Worm (Caenorhabditis elegans) whole organism, mixed stage, embryonic: ENCODE data around the gene glb-10.

Experiments
- ceh-43 ChIP-seq: fragments of 200-800 bp; sonication (Bioruptor generic); optimal IDR thresholded peaks from 2 replicates; lab custom pipeline; 2018; ENCODE audit warnings: mild to moderate bottlenecking, missing genetic modification characterization, moderate library complexity, missing compliant biosample characterization
- drap-1 ChIP-seq: fragments of 200-800 bp; sonication (Bioruptor generic); optimal IDR thresholded peaks from 3 replicates; lab custom pipeline; 2018; ENCODE audit warnings: mild to moderate bottlenecking, missing genetic modification characterization, missing compliant biosample characterization
- flh-1 ChIP-seq: fragments of 200-800 bp; sonication (Bioruptor generic); optimal IDR thresholded peaks from 2 replicates; lab custom pipeline; 2018; ENCODE audit warnings: mild to moderate bottlenecking, missing genetic modification characterization, moderate library complexity, missing compliant biosample characterization
- ham-2 ChIP-seq: fragments of 200-800 bp; sonication (Bioruptor generic); optimal IDR thresholded peaks from 2 replicates; lab custom pipeline; 2018; ENCODE audit warnings: mild to moderate bottlenecking, missing genetic modification characterization, missing compliant biosample characterization
- lsy-2 ChIP-seq: fragments of 150-350 bp; optimal IDR thresholded peaks from 2 replicates; lab custom pipeline; 2014; ENCODE audit warnings: missing biosample characterization, missing genetic modification characterization
- mab-5 ChIP-seq: fragments of 150-350 bp; optimal IDR thresholded peaks from 2 replicates; lab custom pipeline; 2014; ENCODE audit warnings: missing biosample characterization, missing genetic modification characterization
- nhr-12 ChIP-seq: fragments of 150-350 bp; optimal IDR thresholded peaks from 2 replicates; lab custom pipeline; 2014; ENCODE audit warnings: missing biosample characterization, missing genetic modification characterization
- nhr-28 ChIP-seq: fragments of 150-350 bp; optimal IDR thresholded peaks from 2 replicates; lab custom pipeline; 2014; ENCODE audit warnings: missing biosample characterization, missing genetic modification characterization
- snpc-4 ChIP-seq: fragments of 150-350 bp; optimal IDR thresholded peaks from 2 replicates; lab custom pipeline; 2014; ENCODE audit warnings: missing biosample characterization, missing genetic modification characterization
- sptf-1 ChIP-seq: sonication (generic microtip); optimal IDR thresholded peaks from 2 replicates; lab custom pipeline; 2017; ENCODE audit warnings: mild to moderate bottlenecking, missing genetic modification characterization, moderate library complexity, missing compliant biosample characterization
- unc-62 ChIP-seq: fragments of 150-350 bp; optimal IDR thresholded peaks from 2 replicates; lab custom pipeline; 2014; ENCODE audit warnings: missing biosample characterization, missing genetic modification reagents, missing genetic modification characterization
- ztf-11 ChIP-seq: fragments of 150-350 bp; optimal IDR thresholded peaks from 2 replicates; lab custom pipeline; 2014; ENCODE audit warnings: missing biosample characterization, missing genetic modification characterization

DNA sequence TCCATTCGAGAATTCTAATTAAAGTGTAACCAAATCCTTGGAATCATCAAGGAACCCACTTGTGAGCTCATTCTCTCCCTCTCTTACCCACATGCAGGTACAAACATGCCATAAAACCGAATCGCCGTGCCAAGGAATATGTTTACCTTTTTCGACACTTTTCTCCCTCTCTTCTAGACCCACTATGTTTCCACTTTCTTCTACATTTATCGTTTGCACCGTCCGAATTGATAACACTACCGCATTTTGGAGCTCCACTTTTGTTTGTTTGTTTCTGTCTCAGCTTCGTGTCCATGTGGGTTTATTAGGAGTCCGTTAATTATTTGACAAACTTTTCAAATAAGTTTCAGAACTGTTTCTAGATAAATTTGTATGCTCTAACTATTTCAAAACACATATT lies 27.2 kb downstream of the glb-10 start:
- TF ChIP-seq nhr-28 (tag; lab: Kevin White, UChicago) (no peak), unc-62 (no peak), drap-1 (GFP tag; lab: Kevin White, UChicago) (no peak), lsy-2 (tag; lab: Kevin White, UChicago) (no peak), snpc-4 (tag; lab: Kevin White, UChicago) (no peak), ceh-43 (no peak), nhr-12 (tag; lab: Kevin White, UChicago) (no peak), sptf-1 (tag; lab: Kevin White, UChicago) (no peak), flh-1 (no peak), mab-5 (tag; lab: Kevin White, UChicago) (no peak), ham-2 (GFP tag; lab: Kevin White, UChicago) (no peak), ztf-11 (no peak)
